Worm (Caenorhabditis elegans): ENCODE results near the gene F18H3.1.

The F18H3.1 gene

ce11 chrX:13518861-13519713 lies at the start of gene F18H3.1, which contains the start of gene cdk-4 (continued):
- no peak for TF ChIP-seq snpc-1.2 (GFP tag; IDR thresholded peaks at IDR 0.05)
- no peak for TF ChIP-seq Y105C5A.15 (GFP tag; IDR thresholded peaks at IDR 0.05)
- TF ChIP-seq zag-1 (tag; optimal IDR thresholded peaks at IDR 0.05), result no peak
- TF ChIP-seq attf-4 (tag; optimal IDR thresholded peaks at IDR 0.05), result no peak
- no peak for TF ChIP-seq unc-130 (GFP tag; optimal IDR thresholded peaks at IDR 0.05)
- TF ChIP-seq Y48G9A.11 (GFP tag; IDR thresholded peaks at IDR 0.05), result no peak
- TF ChIP-seq mdt-29 (GFP tag; IDR thresholded peaks at IDR 0.05), result no peak
- TF ChIP-seq lin-39 (tag; optimal IDR thresholded peaks at IDR 0.05), result no peak
- no peak for TF ChIP-seq ceh-62 (tag; optimal IDR thresholded peaks at IDR 0.05)
- no peak for TF ChIP-seq php-3 (GFP tag; IDR thresholded peaks at IDR 0.05)
- no peak for TF ChIP-seq mxl-3 (GFP tag; optimal IDR thresholded peaks at IDR 0.05)
- TF ChIP-seq madf-5 (GFP tag; IDR thresholded peaks at IDR 0.05), result no peak
- TF ChIP-seq mdl-1 (tag; optimal IDR thresholded peaks at IDR 0.05), result peak in 1 of 2 experiments; percentile 13
- TF ChIP-seq lim-7 (GFP tag; IDR thresholded peaks at IDR 0.05), result no peak
- no peak for TF ChIP-seq aha-1 (tag)
- TF ChIP-seq daf-16 (GFP tag; optimal IDR thresholded peaks at IDR 0.05), result no peak
- peak; percentile 39 for TF ChIP-seq daf-16 (tag; optimal IDR thresholded peaks at IDR 0.05)
- no peak for TF ChIP-seq ces-1 (GFP tag; optimal IDR thresholded peaks at IDR 0.05)
- no peak for TF ChIP-seq F37D6.2 (tag; optimal IDR thresholded peaks at IDR 0.05)
- TF ChIP-seq lir-3 (tag; optimal IDR thresholded peaks at IDR 0.05), result no peak
- TF ChIP-seq hif-1 (tag; optimal IDR thresholded peaks at IDR 0.05), result peak in 1 of 2 experiments; percentile 16
- no peak for TF ChIP-seq spr-3 (GFP tag; optimal IDR thresholded peaks at IDR 0.05)
- peak; percentile 30 for TF ChIP-seq mep-1 (tag; optimal IDR thresholded peaks at IDR 0.05)
- TF ChIP-seq egl-27 (tag; optimal IDR thresholded peaks at IDR 0.05), result no peak
- no peak for TF ChIP-seq daf-12 (tag; optimal IDR thresholded peaks at IDR 0.05)
- TF ChIP-seq dpl-1 (GFP tag; optimal IDR thresholded peaks at IDR 0.05), result peak; percentile 34
- no peak for TF ChIP-seq F49E8.2 (tag; optimal IDR thresholded peaks at IDR 0.05; ENCODE audit: borderline replicate concordance)
- no peak for TF ChIP-seq snpc-4 (tag; optimal IDR thresholded peaks at IDR 0.05)
- no peak for TF ChIP-seq zip-11 (GFP tag; IDR thresholded peaks at IDR 0.05)
- no peak for TF ChIP-seq ZK546.5 (tag; optimal IDR thresholded peaks at IDR 0.05)
- TF ChIP-seq Y75B8A.6 (GFP tag; IDR thresholded peaks at IDR 0.05), result no peak
- no peak for TF ChIP-seq lin-15B (tag; optimal IDR thresholded peaks at IDR 0.05)
- peak; percentile 53 for TF ChIP-seq hlh-30 (tag; optimal IDR thresholded peaks at IDR 0.05; ENCODE audit: insufficient read depth)
- no peak for TF ChIP-seq Y5F2A.4 (GFP tag; optimal IDR thresholded peaks at IDR 0.05)
- TF ChIP-seq gei-8 (GFP tag; optimal IDR thresholded peaks at IDR 0.05), result no peak
- no peak for TF ChIP-seq nhr-25 (tag; optimal IDR thresholded peaks at IDR 0.05; ENCODE audit: borderline replicate concordance, insufficient read depth)
- TF ChIP-seq ama-1 (optimal IDR thresholded peaks at IDR 0.05), result no peak
- no peak for TF ChIP-seq ceh-82 (tag; optimal IDR thresholded peaks at IDR 0.05)
- TF ChIP-seq ztf-7 (tag; optimal IDR thresholded peaks at IDR 0.05), result no peak
- no peak for TF ChIP-seq nhr-10 (tag; optimal IDR thresholded peaks at IDR 0.05)
- TF ChIP-seq lin-29 (GFP tag; IDR thresholded peaks at IDR 0.05), result no peak
- no peak for TF ChIP-seq nhr-111 (GFP tag; optimal IDR thresholded peaks at IDR 0.05)
- TF ChIP-seq dmd-9 (GFP tag; IDR thresholded peaks at IDR 0.05), result no peak
- TF ChIP-seq dve-1 (tag; optimal IDR thresholded peaks at IDR 0.05; ENCODE audit: insufficient read depth), result no peak
- TF ChIP-seq dmd-8 (GFP tag; IDR thresholded peaks at IDR 0.05), result 0 out of 2 replicates have a peak, but pooled peaks have one; percentile 31
- TF ChIP-seq egl-43 (GFP tag; IDR thresholded peaks at IDR 0.05), result no peak
- no peak for TF ChIP-seq ctbp-1 (GFP tag; IDR thresholded peaks at IDR 0.05)
- no peak for TF ChIP-seq R02D3.7 (tag; optimal IDR thresholded peaks at IDR 0.05)
- no peak for TF ChIP-seq nhr-42 (GFP tag; IDR thresholded peaks at IDR 0.05)
- TF ChIP-seq F44E2.7 (GFP tag; IDR thresholded peaks at IDR 0.05), result no peak

Measured in whole organism, L4 larva.